Fruit fly (Drosophila melanogaster): ENCODE measurements around the gene betaTub97EF.

dm6 chr3R:27926738-27927215, 61.4 kb downstream of the betaTub97EF start:
- TF ChIP-seq cg (GFP tag; optimal IDR thresholded peaks at IDR 0.05): no peak
- no peak for TF ChIP-seq ttk (GFP tag; IDR thresholded peaks at IDR 0.05)
- TF ChIP-seq fru (optimal IDR thresholded peaks at IDR 0.05): no peak
- TF ChIP-seq ewg (GFP tag; optimal IDR thresholded peaks at IDR 0.05): no peak
- TF ChIP-seq CG34422 (GFP tag; IDR thresholded peaks at IDR 0.05): no peak
- no peak for TF ChIP-seq bigmax (GFP tag; optimal IDR thresholded peaks at IDR 0.05)
- no peak for TF ChIP-seq CG2889 (GFP tag; IDR thresholded peaks at IDR 0.05)
- no peak for TF ChIP-seq br (optimal IDR thresholded peaks at IDR 0.05)
- no peak for TF ChIP-seq insv (GFP tag; optimal IDR thresholded peaks at IDR 0.05)
- no peak for TF ChIP-seq gcm (GFP tag; optimal IDR thresholded peaks at IDR 0.05)
- TF ChIP-seq Dip3 (GFP tag; optimal IDR thresholded peaks at IDR 0.05): no peak
- TF ChIP-seq wor (GFP tag; IDR thresholded peaks at IDR 0.05): no peak
- no peak for TF ChIP-seq CG4617 (GFP tag; optimal IDR thresholded peaks at IDR 0.05; ENCODE audit: borderline replicate concordance)
